Worm (Caenorhabditis elegans) whole organism, L2 larva: Measurements from ENCODE around the gene sulp-8.

Source experiments
- C34F6.9 ChIP-seq: fragments of 150-350 bp; optimal IDR thresholded peaks from 2 replicates; lab custom pipeline; 2014; ENCODE audit warnings: missing biosample characterization, missing genetic modification characterization
- F13H6.1 ChIP-seq: sonication (generic microtip); optimal IDR thresholded peaks from 2 replicates; lab custom pipeline; 2016; ENCODE audit warnings: missing genetic modification characterization, missing compliant biosample characterization
- R02D3.7 ChIP-seq: fragments of 150-350 bp; optimal IDR thresholded peaks from 2 replicates; lab custom pipeline; 2014; ENCODE audit warnings: missing biosample characterization, missing genetic modification characterization
- Y55F3AM.14 ChIP-seq: fragments of 200-800 bp; sonication (Bioruptor generic); optimal IDR thresholded peaks from 2 replicates; lab custom pipeline; 2018; ENCODE audit warnings: mild to moderate bottlenecking, missing genetic modification characterization, missing compliant biosample characterization
- ZK546.5 ChIP-seq: sonication (generic microtip); optimal IDR thresholded peaks from 2 replicates; lab custom pipeline; 2017; ENCODE audit warnings: missing biosample characterization, missing genetic modification characterization
- alr-1 ChIP-seq: fragments of 150-350 bp; optimal IDR thresholded peaks from 2 replicates; lab custom pipeline; 2014; ENCODE audit warnings: missing biosample characterization, missing genetic modification characterization
- ama-1 ChIP-seq: fragments of 150-350 bp; optimal IDR thresholded peaks from 2 replicates; lab custom pipeline; 2018; ENCODE audit warnings: inconsistent platforms
- ceh-16 ChIP-seq: fragments of 150-350 bp; optimal IDR thresholded peaks from 2 replicates; lab custom pipeline; 2014; ENCODE audit warnings: missing biosample characterization, missing genetic modification characterization
- crh-2 ChIP-seq: sonication (generic microtip); optimal IDR thresholded peaks from 2 replicates; lab custom pipeline; 2017; ENCODE audit warnings: missing biosample characterization, missing genetic modification characterization
- dmd-4 ChIP-seq: sonication (generic microtip); optimal IDR thresholded peaks from 2 replicates; lab custom pipeline; 2017; ENCODE audit warnings: missing biosample characterization, missing genetic modification characterization
- egl-27 ChIP-seq: sonication (generic microtip); optimal IDR thresholded peaks from 3 replicates; lab custom pipeline; 2017; ENCODE audit warnings: missing biosample characterization, missing genetic modification reagents, missing genetic modification characterization
- elt-3 ChIP-seq: sonication (generic microtip); optimal IDR thresholded peaks from 2 replicates; lab custom pipeline; 2017; ENCODE audit warnings: missing biosample characterization, missing genetic modification characterization
- fos-1 ChIP-seq: fragments of 150-350 bp; optimal IDR thresholded peaks from 2 replicates; lab custom pipeline; 2014; ENCODE audit warnings: missing biosample characterization, missing genetic modification characterization
- lin-11 ChIP-seq: fragments of 150-350 bp; sonication (generic microtip); optimal IDR thresholded peaks from 2 replicates; lab custom pipeline; 2014; ENCODE audit warnings: missing biosample characterization, missing genetic modification characterization, inconsistent platforms, mixed read lengths
- lin-39 ChIP-seq: fragments of 150-350 bp; optimal IDR thresholded peaks from 2 replicates; lab custom pipeline; 2014; ENCODE audit warnings: missing biosample characterization, missing genetic modification reagents, missing genetic modification characterization
- lsy-2 ChIP-seq, 2 experiments: fragments of 150-350 bp in 1 of 2; sonication (generic microtip) in 1 of 2; optimal IDR thresholded peaks; 2 replicates each; lab custom pipeline; 2014 to 2017; ENCODE audit warnings: missing biosample characterization in 2 of 2, missing genetic modification characterization in 2 of 2
- mab-5 ChIP-seq: fragments of 150-350 bp; optimal IDR thresholded peaks from 2 replicates; lab custom pipeline; 2014; ENCODE audit warnings: missing biosample characterization, missing genetic modification characterization
- mbf-1 ChIP-seq: sonication (generic microtip); optimal IDR thresholded peaks from 2 replicates; lab custom pipeline; 2017; ENCODE audit warnings: missing biosample characterization, missing genetic modification characterization
- mdl-1 ChIP-seq, 2 experiments: fragments of 150-350 bp in 1 of 2; sonication (generic microtip) in 1 of 2; optimal IDR thresholded peaks; 2 replicates each; lab custom pipeline; 2017; ENCODE audit warnings: missing biosample characterization in 2 of 2, missing genetic modification characterization in 2 of 2
- nhr-11 ChIP-seq: fragments of 150-350 bp; optimal IDR thresholded peaks from 2 replicates; lab custom pipeline; 2014; ENCODE audit warnings: missing biosample characterization, missing genetic modification characterization
- nhr-12 ChIP-seq: fragments of 150-350 bp; optimal IDR thresholded peaks from 2 replicates; lab custom pipeline; 2014; ENCODE audit warnings: missing biosample characterization, missing genetic modification characterization
- nhr-21 ChIP-seq: fragments of 150-350 bp; optimal IDR thresholded peaks from 2 replicates; lab custom pipeline; 2014; ENCODE audit warnings: missing biosample characterization, missing genetic modification characterization
- nhr-23 ChIP-seq: fragments of 150-350 bp; optimal IDR thresholded peaks from 2 replicates; lab custom pipeline; 2014; ENCODE audit warnings: missing biosample characterization, missing genetic modification reagents, missing genetic modification characterization
- nhr-237 ChIP-seq: fragments of 150-350 bp; optimal IDR thresholded peaks from 2 replicates; lab custom pipeline; 2014; ENCODE audit warnings: missing biosample characterization, missing genetic modification characterization
- nhr-77 ChIP-seq: fragments of 150-350 bp; optimal IDR thresholded peaks from 2 replicates; lab custom pipeline; 2014; ENCODE audit warnings: missing biosample characterization, missing genetic modification characterization
- peb-1 ChIP-seq: fragments of 150-350 bp; optimal IDR thresholded peaks from 2 replicates; lab custom pipeline; 2014; ENCODE audit warnings: missing biosample characterization, missing genetic modification characterization
- sma-3 ChIP-seq: sonication (generic microtip); optimal IDR thresholded peaks from 2 replicates; lab custom pipeline; 2016; ENCODE audit warnings: missing genetic modification reagents, missing genetic modification characterization, missing compliant biosample characterization
- sma-9 ChIP-seq, 2 experiments: fragments of 150-350 bp in 1 of 2; sonication (generic microtip) in 1 of 2; optimal IDR thresholded peaks; 2 replicates each; lab custom pipeline; 2014 to 2016; ENCODE audit warnings: missing genetic modification characterization in 2 of 2, mild to moderate bottlenecking in 1 of 2, missing biosample characterization in 1 of 2, missing compliant biosample characterization in 1 of 2, missing genetic modification reagents in 1 of 2, moderate library complexity in 1 of 2
- snpc-4 ChIP-seq: fragments of 150-350 bp; optimal IDR thresholded peaks from 2 replicates; lab custom pipeline; 2014; ENCODE audit warnings: missing biosample characterization, missing genetic modification characterization
- unc-39 ChIP-seq: fragments of 150-350 bp; optimal IDR thresholded peaks from 2 replicates; lab custom pipeline; 2014; ENCODE audit warnings: missing biosample characterization, missing genetic modification characterization
- unc-55 ChIP-seq: fragments of 150-350 bp; sonication (generic microtip); optimal IDR thresholded peaks from 3 replicates; lab custom pipeline; 2014; ENCODE audit warnings: missing biosample characterization, missing genetic modification reagents, missing genetic modification characterization
- unc-62 ChIP-seq: fragments of 150-350 bp; optimal IDR thresholded peaks from 2 replicates; lab custom pipeline; 2014; ENCODE audit warnings: missing biosample characterization, missing genetic modification reagents, missing genetic modification characterization
- zag-1 ChIP-seq: fragments of 150-350 bp; optimal IDR thresholded peaks from 2 replicates; lab custom pipeline; 2014; ENCODE audit warnings: missing biosample characterization, missing genetic modification characterization

sulp-8 gene

ce11 chrV:9673199-9673843 lies at the start of gene sulp-8:
Gene sulp-8, minus strand, starts transcription at chrV:9673667.
- TF ChIP-seq unc-55 (GFP tag; lab: Kevin White, UChicago): no peak
- TF ChIP-seq C34F6.9 (tag; lab: Kevin White, UChicago): peak; percentile 32
- TF ChIP-seq elt-3: no peak
- TF ChIP-seq, all 48 proteins: peak for 1

- TF ChIP-seq ceh-16: no peak
- TF ChIP-seq ZK546.5 (tag; lab: Kevin White, UChicago): no peak
Measured at ce11 chrV:9716397-9716796, 42.9 kb upstream of the sulp-8 start, which contains the start of gene str-188. Gene str-188, plus strand, starts transcription at chrV:9716697.

- TF ChIP-seq lin-11 (no peak), sma-3 (GFP tag; lab: Kevin White, UChicago) (no peak), nhr-23 (tag; lab: Kevin White, UChicago) (no peak), lin-39 (tag; lab: Kevin White, UChicago) (no peak), unc-62 (GFP tag; lab: Kevin White, UChicago) (no peak), F13H6.1 (tag; lab: Kevin White, UChicago) (no peak), dmd-4 (tag; lab: Kevin White, UChicago) (no peak), lsy-2 (tag; optimal IDR thresholded peaks at IDR 0.05; lab: Kevin White, UChicago) (no peak), ama-1 (lab: Kevin White, UChicago) (no peak), nhr-21 (tag; lab: Kevin White, UChicago) (no peak), sma-9 (GFP tag; optimal IDR thresholded peaks at IDR 0.05; lab: Kevin White, UChicago) (no peak), sma-9 (tag; optimal IDR thresholded peaks at IDR 0.05; lab: Kevin White, UChicago) (no peak), mab-5 (no peak)
Measured at ce11 chrV:9714909-9715308, 41.4 kb upstream of the sulp-8 start, which contains the start of gene F40F9.3. Gene F40F9.3, plus strand, starts transcription at chrV:9715209.

ce11 chrV:9713532-9713931 lies 40.1 kb upstream of the sulp-8 start, which contains the start of gene F40F9.10:
Gene F40F9.10, minus strand, starts transcription at chrV:9713632.
- TF ChIP-seq mbf-1 (tag; lab: Kevin White, UChicago): no peak
- no peak for TF ChIP-seq mdl-1 (tag; optimal IDR thresholded peaks at IDR 0.05; lab: Kevin White, UChicago)
- no peak for TF ChIP-seq nhr-12
- no peak for TF ChIP-seq unc-62 (GFP tag; lab: Kevin White, UChicago)
- no peak for TF ChIP-seq nhr-77
- TF ChIP-seq nhr-11: no peak
- TF ChIP-seq zag-1 (tag; lab: Kevin White, UChicago): no peak
- TF ChIP-seq ZK546.5 (tag; lab: Kevin White, UChicago): no peak
- no peak for TF ChIP-seq snpc-4 (tag; lab: Kevin White, UChicago)
- no peak for TF ChIP-seq nhr-21 (tag; lab: Kevin White, UChicago)
- TF ChIP-seq nhr-237: no peak
- no peak for TF ChIP-seq alr-1 (tag; lab: Kevin White, UChicago)

- TF ChIP-seq peb-1 (tag; lab: Kevin White, UChicago) (no peak), fos-1 (tag; lab: Kevin White, UChicago) (peak; percentile 80)
Measured at ce11 chrV:9712418-9713173, 39.1 kb upstream of the sulp-8 start.

- TF ChIP-seq lin-11: no peak
- TF ChIP-seq crh-2 (tag; lab: Kevin White, UChicago): peak; percentile 21
- TF ChIP-seq R02D3.7: no peak
- TF ChIP-seq Y55F3AM.14 (GFP tag; lab: Kevin White, UChicago): no peak
- TF ChIP-seq egl-27 (tag; lab: Kevin White, UChicago): no peak
- TF ChIP-seq F13H6.1 (tag; lab: Kevin White, UChicago): no peak
- TF ChIP-seq fos-1 (tag; lab: Kevin White, UChicago): peak; percentile 92
- TF ChIP-seq mab-5: no peak
- TF ChIP-seq sma-9 (GFP tag; optimal IDR thresholded peaks at IDR 0.05; lab: Kevin White, UChicago): no peak
- TF ChIP-seq sma-9 (tag; optimal IDR thresholded peaks at IDR 0.05; lab: Kevin White, UChicago): no peak
- no peak for TF ChIP-seq unc-39 (tag; lab: Kevin White, UChicago)
- no peak for TF ChIP-seq snpc-4 (tag; lab: Kevin White, UChicago)
- no peak for TF ChIP-seq elt-3
- no peak for TF ChIP-seq ZK546.5 (tag; lab: Kevin White, UChicago)
- TF ChIP-seq zag-1 (tag; lab: Kevin White, UChicago): no peak
- no peak for TF ChIP-seq ceh-16
Measured at ce11 chrV:9711174-9711573, 37.7 kb upstream of the sulp-8 start.
